Fruit fly (Drosophila melanogaster) whole organism, pupa: ENCODE results near the gene CG32091.
"Not testable (repeated sequence)": the region's sequence is repeated elsewhere in the genome, so short reads cannot be mapped to it uniquely, and the experiment has no call there.

Experiments
- CG10348 ChIP-seq: fragments of 200-800 bp; sonication (Bioruptor generic); IDR thresholded peaks from 2 replicates; pipeline ENCODE4 v1.3.6; 2022; ENCODE audit warnings: missing biosample characterization, missing genetic modification characterization
- CG12605 ChIP-seq: fragments of 200-800 bp; sonication (Bioruptor generic); IDR thresholded peaks from 2 replicates; pipeline ENCODE4 v1.3.6; 2022; ENCODE audit warnings: missing biosample characterization, missing genetic modification characterization
- CG13204 ChIP-seq: fragments of 200-800 bp; sonication (Bioruptor generic); optimal IDR thresholded peaks from 2 replicates; lab custom pipeline; 2018; ENCODE audit warnings: missing biosample characterization, mild to moderate bottlenecking, missing genetic modification characterization, moderate library complexity
- CG14655 ChIP-seq: fragments of 200-800 bp; sonication (Bioruptor generic); optimal IDR thresholded peaks from 3 replicates; lab custom pipeline; 2017; ENCODE audit warnings: mild to moderate bottlenecking, missing biosample characterization, missing genetic modification reagents, missing genetic modification characterization
- CG15710 ChIP-seq: fragments of 200-800 bp; sonication (Bioruptor generic); optimal IDR thresholded peaks from 2 replicates; lab custom pipeline; 2018; ENCODE audit warnings: missing biosample characterization, mild to moderate bottlenecking, missing genetic modification characterization, moderate library complexity
- CG17806 ChIP-seq: fragments of 200-800 bp; sonication (Bioruptor generic); optimal IDR thresholded peaks from 2 replicates; lab custom pipeline; 2018; ENCODE audit warnings: missing biosample characterization, mild to moderate bottlenecking, missing genetic modification characterization, moderate library complexity
- CG32121 ChIP-seq: fragments of 200-800 bp; sonication (Bioruptor generic); IDR thresholded peaks from 2 replicates; pipeline ENCODE4 v1.3.6; 2022; ENCODE audit warnings: missing biosample characterization, missing genetic modification characterization
- CG34367 ChIP-seq: fragments of 200-800 bp; sonication (Bioruptor generic); optimal IDR thresholded peaks from 2 replicates; lab custom pipeline; 2018; ENCODE audit warnings: missing biosample characterization, mild to moderate bottlenecking, missing genetic modification characterization
- CG4496 ChIP-seq: fragments of 200-800 bp; sonication (Bioruptor generic); IDR thresholded peaks from 3 replicates; pipeline ENCODE4 v1.3.6; 2022; ENCODE audit warnings: missing biosample characterization, missing genetic modification characterization
- CG8159 ChIP-seq: fragments of 200-800 bp; sonication (Bioruptor generic); optimal IDR thresholded peaks from 3 replicates; lab custom pipeline; 2018; ENCODE audit warnings: missing biosample characterization, mild to moderate bottlenecking, missing genetic modification characterization, moderate library complexity
- CG8301 ChIP-seq: fragments of 200-800 bp; sonication (Bioruptor generic); optimal IDR thresholded peaks from 2 replicates; lab custom pipeline; 2018; ENCODE audit warnings: missing biosample characterization, mild to moderate bottlenecking, missing genetic modification characterization
- CG9948 ChIP-seq: fragments of 200-800 bp; sonication (Bioruptor generic); optimal IDR thresholded peaks from 2 replicates; lab custom pipeline; 2018; ENCODE audit warnings: missing biosample characterization, mild to moderate bottlenecking, missing genetic modification characterization, moderate library complexity
- D1 ChIP-seq: fragments of 200-800 bp; sonication (Bioruptor generic); optimal IDR thresholded peaks from 2 replicates; lab custom pipeline; 2018; ENCODE audit warnings: missing biosample characterization, mild to moderate bottlenecking, missing genetic modification characterization, moderate library complexity
- EcR ChIP-seq: fragments of 200-800 bp; sonication (Bioruptor generic); optimal IDR thresholded peaks from 3 replicates; lab custom pipeline; 2019; ENCODE audit warnings: missing biosample characterization, missing genetic modification characterization, mild to moderate bottlenecking, moderate library complexity, missing genetic modification reagents
- Ets98B ChIP-seq: fragments of 200-800 bp; sonication (Bioruptor generic); IDR thresholded peaks from 2 replicates; pipeline ENCODE4 v1.3.6; 2022; ENCODE audit warnings: missing biosample characterization, missing genetic modification characterization
- Pif1A ChIP-seq: fragments of 200-800 bp; sonication (Bioruptor generic); optimal IDR thresholded peaks from 3 replicates; lab custom pipeline; 2016; ENCODE audit warnings: missing biosample characterization, missing genetic modification characterization
- Pif1B ChIP-seq: fragments of 200-800 bp; sonication (Bioruptor generic); optimal IDR thresholded peaks from 3 replicates; lab custom pipeline; 2016; ENCODE audit warnings: missing biosample characterization, missing genetic modification characterization
- Snoo ChIP-seq: fragments of 200-800 bp; sonication (Bioruptor generic); optimal IDR thresholded peaks from 3 replicates; lab custom pipeline; 2017; ENCODE audit warnings: missing biosample characterization, mild to moderate bottlenecking, missing genetic modification characterization, inconsistent platforms
- fd96Ca ChIP-seq: fragments of 200-800 bp; sonication (Bioruptor generic); IDR thresholded peaks from 3 replicates; pipeline ENCODE4 v1.3.6; 2022; ENCODE audit warnings: missing biosample characterization, missing genetic modification characterization
- gl ChIP-seq: fragments of 200-800 bp; sonication (Bioruptor generic); optimal IDR thresholded peaks from 2 replicates; lab custom pipeline; 2018; ENCODE audit warnings: missing biosample characterization, mild to moderate bottlenecking, missing genetic modification characterization
- rn ChIP-seq: fragments of 200-800 bp; sonication (Bioruptor generic); IDR thresholded peaks from 2 replicates; pipeline ENCODE4 v1.3.6; 2022; ENCODE audit warnings: missing biosample characterization, missing genetic modification characterization

The CG32091 gene

DNA sequence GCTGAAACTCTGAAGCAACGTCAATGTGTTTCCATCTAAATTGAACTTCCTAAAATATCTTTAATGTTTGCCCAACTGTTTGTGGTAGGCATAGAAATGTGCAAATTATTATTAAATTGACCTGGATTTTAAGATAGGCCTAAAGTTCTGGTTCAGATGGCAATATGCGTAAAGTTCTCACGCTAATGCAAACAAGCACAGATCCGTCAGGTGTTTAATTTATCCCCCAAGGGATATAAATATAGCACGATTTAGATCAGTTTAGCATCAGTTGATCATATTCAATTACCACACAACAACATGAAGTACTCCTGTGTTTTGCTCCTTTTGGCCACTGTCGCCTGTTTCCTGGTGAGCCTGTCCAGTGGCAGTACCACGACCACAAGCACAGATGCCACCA lies 41.8 kb upstream of the CG32091 start, which contains the start of gene CG7377:
CG7377 (plus strand) TSS at position 301 of the 400 bp plus-strand sequence.
- not testable (repeated sequence) for TF ChIP-seq gl (tag; lab: Kevin White, UChicago); CG8301; CG13204 (GFP tag; lab: Kevin White, UChicago)

DNA sequence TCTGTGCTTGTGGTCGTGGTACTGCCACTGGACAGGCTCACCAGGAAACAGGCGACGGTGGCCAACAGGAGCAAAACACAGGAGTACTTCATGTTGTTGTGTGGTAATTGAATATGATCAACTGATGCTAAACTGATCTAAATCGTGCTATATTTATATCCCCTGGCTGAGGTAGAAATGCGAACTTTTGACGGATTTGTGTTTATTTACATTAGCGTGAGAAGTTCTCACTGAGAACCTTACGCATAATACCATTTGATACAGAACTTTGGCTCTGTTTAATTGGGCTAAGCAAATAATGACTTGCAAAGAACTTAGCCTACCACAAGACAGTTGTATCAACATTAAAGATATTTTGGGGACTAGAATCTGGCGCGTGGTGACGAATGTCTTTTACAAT lies 40.1 kb upstream of the CG32091 start, which contains the start of gene CG33268:
CG33268 (minus strand) TSS at position 101 of the 400 bp plus-strand sequence.
- TF ChIP-seq rn (GFP tag; lab: Robert Waterston, UW) (no peak), gl (tag; lab: Kevin White, UChicago) (no peak), CG8301 (no peak), Ets98B (GFP tag; lab: Robert Waterston, UW) (no peak), CG32121 (no peak), CG17806 (tag; lab: Kevin White, UChicago) (no peak), CG4496 (GFP tag; lab: Robert Waterston, UW) (no peak), EcR (GFP tag; lab: Kevin White, UChicago) (no peak), Pif1B (GFP tag; lab: Kevin White, UChicago) (no peak), CG14655 (GFP tag; lab: Kevin White, UChicago) (no peak), CG34367 (tag; lab: Kevin White, UChicago) (no peak), CG10348 (GFP tag; lab: Robert Waterston, UW) (no peak), D1 (no peak), CG9948 (tag; lab: Kevin White, UChicago) (no peak), Snoo (tag; lab: Kevin White, UChicago) (no peak), CG15710 (tag; lab: Kevin White, UChicago) (no peak), Pif1A (no peak), CG8159 (tag; lab: Kevin White, UChicago) (no peak), fd96Ca (GFP tag; lab: Robert Waterston, UW) (no peak), CG12605 (GFP tag; lab: Robert Waterston, UW) (no peak)

DNA sequence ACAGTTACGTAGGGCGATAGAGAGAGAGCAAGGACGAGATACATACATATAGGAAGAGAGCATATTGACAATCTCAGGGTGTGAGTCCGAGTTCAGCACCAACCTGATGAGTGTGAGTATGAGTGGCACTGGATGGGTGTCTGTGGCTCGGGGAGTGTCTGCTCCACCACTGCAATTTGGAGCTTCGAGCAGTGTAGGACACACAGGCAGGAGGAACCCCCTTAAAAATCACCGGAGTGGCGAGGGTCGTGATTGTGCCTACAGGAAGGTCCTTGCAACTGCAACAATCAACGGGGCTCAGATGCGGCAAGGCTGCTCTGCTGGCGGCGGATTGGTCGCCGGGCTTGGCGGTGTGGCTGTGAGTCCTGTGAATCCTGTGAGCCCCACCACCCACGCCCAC lies 39.4 kb upstream of the CG32091 start:
- TF ChIP-seq CG32121 (no peak), rn (GFP tag; lab: Robert Waterston, UW) (no peak), CG10348 (GFP tag; lab: Robert Waterston, UW) (no peak), CG12605 (GFP tag; lab: Robert Waterston, UW) (no peak), CG17806 (tag; lab: Kevin White, UChicago) (no peak), gl (tag; lab: Kevin White, UChicago) (no peak), CG13204 (GFP tag; lab: Kevin White, UChicago) (peak; percentile 52)

DNA sequence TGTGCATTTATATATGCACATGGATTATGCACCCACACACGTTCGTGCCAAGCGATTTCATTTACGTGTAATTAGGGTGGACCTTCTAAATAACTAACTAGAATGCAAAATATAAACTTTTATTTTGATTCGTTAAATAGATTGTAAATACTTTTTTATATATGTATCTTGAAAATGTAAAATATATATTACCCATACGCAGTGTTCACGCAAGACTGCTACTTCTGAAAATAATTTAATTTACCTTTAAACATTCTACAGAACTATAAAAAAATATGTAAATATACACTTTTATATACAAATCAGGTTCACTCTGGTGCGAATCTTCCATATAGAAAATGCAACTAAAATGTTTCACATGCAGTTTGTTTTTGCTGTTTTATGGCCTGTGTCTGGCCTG lies 37.4 kb upstream of the CG32091 start:
- TF ChIP-seq Pif1B (GFP tag; lab: Kevin White, UChicago) (peak; percentile 3), Snoo (tag; lab: Kevin White, UChicago) (no peak), CG14655 (GFP tag; lab: Kevin White, UChicago) (peak; percentile 35), CG8301 (peak; percentile 27), fd96Ca (GFP tag; lab: Robert Waterston, UW) (no peak), CG9948 (tag; lab: Kevin White, UChicago) (peak; percentile 40), CG4496 (GFP tag; lab: Robert Waterston, UW) (peak; percentile 55), CG15710 (tag; lab: Kevin White, UChicago) (peak; percentile 46), CG17806 (tag; lab: Kevin White, UChicago) (peak; percentile 35), rn (GFP tag; lab: Robert Waterston, UW) (no peak), CG8159 (tag; lab: Kevin White, UChicago) (peak; percentile 86), CG34367 (tag; lab: Kevin White, UChicago) (peak; percentile 23), EcR (GFP tag; lab: Kevin White, UChicago) (no peak), Ets98B (GFP tag; lab: Robert Waterston, UW) (peak; percentile 28; the same call in 1 of the 2 replicates), D1 (no peak), Pif1A (no peak), CG13204 (GFP tag; lab: Kevin White, UChicago) (no peak), CG10348 (GFP tag; lab: Robert Waterston, UW) (no peak), CG32121 (peak; percentile 61), CG12605 (GFP tag; lab: Robert Waterston, UW) (no peak), gl (tag; lab: Kevin White, UChicago) (no peak)

DNA sequence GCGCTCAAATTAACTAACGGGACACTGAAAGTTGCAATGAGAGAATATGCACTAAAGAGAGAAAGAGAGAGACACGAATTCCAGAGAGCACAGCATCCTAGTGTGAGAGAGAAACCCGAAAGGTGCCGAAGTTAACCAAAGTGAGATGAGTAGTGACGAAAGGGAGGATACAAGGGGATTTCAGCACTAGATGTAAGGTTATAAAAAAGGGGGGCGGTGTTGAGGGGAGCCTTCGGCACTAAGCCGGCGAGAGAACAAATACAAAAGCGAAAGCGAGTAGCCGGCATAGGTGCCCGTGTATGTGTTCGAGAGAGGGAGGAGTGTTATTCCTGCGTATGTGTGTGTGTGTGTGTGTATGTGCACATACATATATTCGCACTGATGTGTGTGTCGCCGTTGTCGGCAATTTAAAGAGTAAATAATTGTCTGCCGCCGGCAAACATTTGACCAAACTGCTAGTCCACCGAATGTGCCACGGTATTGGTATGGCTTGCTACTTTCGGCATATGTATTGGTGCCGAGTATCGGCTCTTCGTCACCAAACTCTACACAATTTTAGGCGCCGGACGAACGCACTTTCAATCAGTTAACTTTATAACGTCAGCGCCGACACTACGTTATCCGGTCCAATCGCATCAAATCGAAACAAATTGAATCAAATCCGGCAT lies 34.5 kb upstream of the CG32091 start, which contains the start of gene CG7368:
CG7368 (plus strand) TSS at position 618 of the 668 bp plus-strand sequence.
- TF ChIP-seq CG9948 (tag; lab: Kevin White, UChicago) (no peak), CG13204 (GFP tag; lab: Kevin White, UChicago) (peak; percentile 14)

DNA sequence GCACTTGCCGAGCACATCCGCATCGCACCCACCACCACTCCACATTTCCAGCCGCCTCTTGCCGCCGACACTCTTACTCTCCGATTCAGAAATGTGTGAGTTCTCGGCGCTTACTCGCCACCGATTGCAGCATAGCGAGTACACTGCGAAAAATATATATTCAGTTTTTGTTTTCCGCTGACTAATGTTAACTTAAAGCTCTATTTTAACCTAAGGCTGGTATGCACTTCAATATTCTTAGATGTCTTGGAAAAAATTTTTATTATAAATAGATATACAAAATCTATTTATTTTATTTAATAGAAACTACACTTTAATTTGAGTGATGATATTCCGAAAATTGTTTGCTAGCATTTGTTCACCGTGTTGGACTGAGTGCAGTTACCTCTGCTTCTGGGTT lies 31.9 kb upstream of the CG32091 start:
- TF ChIP-seq D1, result no peak
- TF ChIP-seq CG9948 (tag; lab: Kevin White, UChicago), result peak; percentile 38
- no peak for TF ChIP-seq CG10348 (GFP tag; lab: Robert Waterston, UW)
- TF ChIP-seq Ets98B (GFP tag; lab: Robert Waterston, UW), result no peak
- TF ChIP-seq CG4496 (GFP tag; lab: Robert Waterston, UW), result 0 out of 3 replicates have a peak, but pooled peaks have one; percentile 22
- peak; percentile 18 for TF ChIP-seq CG34367 (tag; lab: Kevin White, UChicago)
- peak; percentile 61 for TF ChIP-seq CG15710 (tag; lab: Kevin White, UChicago)
- peak; percentile 29 for TF ChIP-seq CG13204 (GFP tag; lab: Kevin White, UChicago)
- TF ChIP-seq Pif1B (GFP tag; lab: Kevin White, UChicago), result peak; percentile 2
- no peak for TF ChIP-seq rn (GFP tag; lab: Robert Waterston, UW)
- peak; percentile 52 for TF ChIP-seq CG8159 (tag; lab: Kevin White, UChicago)
- peak; percentile 52 for TF ChIP-seq EcR (GFP tag; lab: Kevin White, UChicago)
- TF ChIP-seq CG14655 (GFP tag; lab: Kevin White, UChicago), result peak; percentile 18
- peak; percentile 22 for TF ChIP-seq Snoo (tag; lab: Kevin White, UChicago)
- TF ChIP-seq CG17806 (tag; lab: Kevin White, UChicago), result peak; percentile 34
